Worm (Caenorhabditis elegans) whole organism, young adult: ENCODE data around the gene clec-153.

Experiments
- B0019.2 ChIP-seq: fragments of 200-800 bp; sonication (Bioruptor generic); conservative IDR thresholded peaks from 2 replicates; pipeline ENCODE4 v1.3.6; 2022; ENCODE audit warnings: missing genetic modification reagents, missing genetic modification characterization, missing compliant biosample characterization
- B0261.1 ChIP-seq: sonication (generic microtip); optimal IDR thresholded peaks from 2 replicates; lab custom pipeline; 2016; ENCODE audit warnings: mild to moderate bottlenecking, missing genetic modification characterization, moderate library complexity, missing compliant biosample characterization
- B0336.3 ChIP-seq: fragments of 200-800 bp; sonication (Bioruptor generic); IDR thresholded peaks from 2 replicates; pipeline ENCODE4 v1.3.6; 2022; ENCODE audit warnings: missing genetic modification characterization, missing compliant biosample characterization
- C06A6.2 ChIP-seq: fragments of 200-800 bp; sonication (Bioruptor generic); conservative IDR thresholded peaks from 2 replicates; pipeline ENCODE4 v1.3.6; 2022; ENCODE audit warnings: missing genetic modification characterization, missing compliant biosample characterization
- D2030.7 ChIP-seq: fragments of 200-800 bp; sonication (Bioruptor generic); IDR thresholded peaks from 2 replicates; pipeline ENCODE4 v1.3.6; 2022; ENCODE audit warnings: missing genetic modification reagents, missing genetic modification characterization, missing compliant biosample characterization
- F10E7.11 ChIP-seq: sonication (generic microtip); optimal IDR thresholded peaks from 2 replicates; lab custom pipeline; 2017; ENCODE audit warnings: mild to moderate bottlenecking, missing genetic modification characterization, moderate library complexity, missing compliant biosample characterization
- F22D6.2 ChIP-seq: sonication (generic microtip); optimal IDR thresholded peaks from 2 replicates; lab custom pipeline; 2016; ENCODE audit warnings: mild to moderate bottlenecking, missing genetic modification characterization, missing compliant biosample characterization
- F49E8.2 ChIP-seq: sonication (generic microtip); optimal IDR thresholded peaks from 3 replicates; lab custom pipeline; 2017; ENCODE audit warnings: missing genetic modification characterization, mild to moderate bottlenecking, missing compliant biosample characterization, antibody characterized with exemption, moderate library complexity; ENCODE audit not compliant: insufficient read depth
- F57A8.1 ChIP-seq: fragments of 200-800 bp; sonication (Bioruptor generic); optimal IDR thresholded peaks from 2 replicates; lab custom pipeline; 2018; ENCODE audit warnings: mild to moderate bottlenecking, missing genetic modification characterization, moderate library complexity, missing compliant biosample characterization
- K12H6.12 ChIP-seq: fragments of 200-800 bp; sonication (Bioruptor generic); optimal IDR thresholded peaks from 2 replicates; lab custom pipeline; 2018; ENCODE audit warnings: mild to moderate bottlenecking, missing genetic modification characterization, missing compliant biosample characterization
- Y53F4B.3 ChIP-seq: fragments of 200-800 bp; sonication (Bioruptor generic); IDR thresholded peaks from 2 replicates; pipeline ENCODE4 v1.3.6; 2022; ENCODE audit warnings: missing genetic modification reagents, missing genetic modification characterization, missing compliant biosample characterization
- aptf-3 ChIP-seq: fragments of 200-800 bp; sonication (Bioruptor generic); IDR thresholded peaks from 2 replicates; pipeline ENCODE4 v1.3.6; 2022; ENCODE audit warnings: missing genetic modification characterization, missing compliant biosample characterization
- atf-7 ChIP-seq: sonication (generic microtip); optimal IDR thresholded peaks from 2 replicates; lab custom pipeline; 2017; ENCODE audit warnings: mild to moderate bottlenecking, missing genetic modification characterization, missing compliant biosample characterization
- bed-2 ChIP-seq: fragments of 200-800 bp; sonication (Bioruptor generic); IDR thresholded peaks from 2 replicates; pipeline ENCODE4 v1.3.6; 2022; ENCODE audit warnings: missing genetic modification reagents, missing genetic modification characterization, missing compliant biosample characterization
- ceh-91 ChIP-seq: fragments of 200-800 bp; sonication (Bioruptor generic); IDR thresholded peaks from 2 replicates; pipeline ENCODE4 v1.3.6; 2022; ENCODE audit warnings: missing genetic modification reagents, missing genetic modification characterization, missing compliant biosample characterization
- dpff-1 ChIP-seq: sonication (generic microtip); optimal IDR thresholded peaks from 2 replicates; lab custom pipeline; 2017; ENCODE audit warnings: mild to moderate bottlenecking, missing genetic modification characterization, missing compliant biosample characterization
- dpl-1 ChIP-seq: fragments of 150-350 bp; optimal IDR thresholded peaks from 2 replicates; lab custom pipeline; 2014; ENCODE audit warnings: missing biosample characterization, missing genetic modification reagents, missing genetic modification characterization
- him-1 ChIP-seq: sonication (generic microtip); optimal IDR thresholded peaks from 2 replicates; lab custom pipeline; 2016; ENCODE audit warnings: missing genotype, missing genetic modification reagents, missing genetic modification characterization, missing compliant biosample characterization
- hlh-12 ChIP-seq: sonication (generic microtip); optimal IDR thresholded peaks from 2 replicates; lab custom pipeline; 2016; ENCODE audit warnings: missing genetic modification characterization, missing compliant biosample characterization
- hsf-1 ChIP-seq: fragments of 200-800 bp; sonication (Bioruptor generic); IDR thresholded peaks from 2 replicates; pipeline ENCODE4 v1.3.6; 2022; ENCODE audit warnings: missing genetic modification reagents, missing genetic modification characterization, missing compliant biosample characterization
- lag-1 ChIP-seq: fragments of 200-800 bp; sonication (Bioruptor generic); IDR thresholded peaks from 2 replicates; pipeline ENCODE4 v1.3.6; 2022; ENCODE audit warnings: missing genetic modification reagents, missing genetic modification characterization, missing compliant biosample characterization
- let-526 ChIP-seq: fragments of 200-800 bp; sonication (Bioruptor generic); IDR thresholded peaks from 2 replicates; pipeline ENCODE4 v1.3.6; 2022; ENCODE audit warnings: missing genetic modification reagents, missing genetic modification characterization, missing compliant biosample characterization
- let-607 ChIP-seq, 2 experiments: fragments of 200-800 bp in 1 of 2; sonication (Bioruptor generic) in 1 of 2; sonication (generic microtip) in 1 of 2; optimal IDR thresholded peaks; 2 replicates each; lab custom pipeline; 2016 to 2018; ENCODE audit warnings: mild to moderate bottlenecking in 2 of 2, missing compliant biosample characterization in 2 of 2, missing genetic modification characterization in 2 of 2, moderate library complexity in 2 of 2, missing genotype in 1 of 2
- lin-35 ChIP-seq, 3 experiments: fragments of 150-350 bp in 2 of 3; sonication (generic microtip) in 1 of 3; optimal IDR thresholded peaks; 2 replicates each; lab custom pipeline; 2014 to 2018; ENCODE audit warnings: missing biosample characterization in 3 of 3, missing genetic modification characterization in 3 of 3, missing genetic modification reagents in 3 of 3
- lin-54 ChIP-seq: fragments of 200-800 bp; sonication (Bioruptor generic); optimal IDR thresholded peaks from 2 replicates; lab custom pipeline; 2018; ENCODE audit warnings: mild to moderate bottlenecking, missing genetic modification characterization, missing compliant biosample characterization
- lir-1 ChIP-seq: fragments of 200-800 bp; sonication (Bioruptor generic); conservative IDR thresholded peaks from 2 replicates; pipeline ENCODE4 v1.3.6; 2022; ENCODE audit warnings: missing genetic modification reagents, missing genetic modification characterization, missing compliant biosample characterization
- lsy-27 ChIP-seq: sonication (generic microtip); optimal IDR thresholded peaks from 2 replicates; lab custom pipeline; 2017; ENCODE audit warnings: missing genetic modification characterization, mild to moderate bottlenecking, missing compliant biosample characterization, antibody characterized with exemption, missing genotype, borderline replicate concordance; ENCODE audit not compliant: insufficient read depth
- madf-10 ChIP-seq: sonication (generic microtip); optimal IDR thresholded peaks from 2 replicates; lab custom pipeline; 2016; ENCODE audit warnings: mild to moderate bottlenecking, missing genetic modification characterization, missing compliant biosample characterization
- mcd-1 ChIP-seq: fragments of 200-800 bp; sonication (Bioruptor generic); IDR thresholded peaks from 2 replicates; pipeline ENCODE4 v1.3.6; 2022; ENCODE audit warnings: missing genetic modification reagents, missing genetic modification characterization, missing compliant biosample characterization
- mxl-1 ChIP-seq: sonication (generic microtip); optimal IDR thresholded peaks from 2 replicates; lab custom pipeline; 2016; ENCODE audit warnings: missing genetic modification characterization, missing compliant biosample characterization
- nhr-179 ChIP-seq: sonication (generic microtip); optimal IDR thresholded peaks from 2 replicates; lab custom pipeline; 2016; ENCODE audit warnings: mild to moderate bottlenecking, missing genetic modification characterization, missing compliant biosample characterization
- nhr-27 ChIP-seq: fragments of 200-800 bp; sonication (Bioruptor generic); optimal IDR thresholded peaks from 2 replicates; lab custom pipeline; 2018; ENCODE audit warnings: mild to moderate bottlenecking, missing genetic modification characterization, moderate library complexity, missing compliant biosample characterization
- nhr-90 ChIP-seq: sonication (generic microtip); optimal IDR thresholded peaks from 2 replicates; lab custom pipeline; 2016; ENCODE audit warnings: missing genotype, mild to moderate bottlenecking, missing genetic modification characterization, missing compliant biosample characterization
- pha-4 ChIP-seq: fragments of 150-350 bp; sonication (generic microtip); optimal IDR thresholded peaks from 2 replicates; lab custom pipeline; 2014; ENCODE audit warnings: missing biosample characterization, missing genetic modification reagents, missing genetic modification characterization
- repo-1 ChIP-seq: sonication (generic microtip); optimal IDR thresholded peaks from 2 replicates; lab custom pipeline; 2017; ENCODE audit warnings: mild to moderate bottlenecking, missing genetic modification characterization, missing compliant biosample characterization
- sdz-38 ChIP-seq: sonication (generic microtip); optimal IDR thresholded peaks from 2 replicates; lab custom pipeline; 2016; ENCODE audit warnings: missing genotype, missing genetic modification characterization, missing compliant biosample characterization
- snpc-1.3 ChIP-seq: sonication (generic microtip); optimal IDR thresholded peaks from 2 replicates; lab custom pipeline; 2017; ENCODE audit warnings: missing genetic modification characterization, mild to moderate bottlenecking, missing compliant biosample characterization, antibody characterized with exemption, moderate library complexity, missing genotype, missing genetic modification reagents; ENCODE audit not compliant: insufficient read depth
- snpc-4 ChIP-seq, 5 experiments: fragments of 150-350 bp in 1 of 5; sonication (generic microtip) in 4 of 5; optimal IDR thresholded peaks; 2 replicates each; lab custom pipeline; 2014 to 2018; ENCODE audit warnings: missing genetic modification characterization in 5 of 5, missing biosample characterization in 3 of 5, antibody characterized with exemption in 2 of 5, mild to moderate bottlenecking in 2 of 5, missing compliant biosample characterization in 2 of 5, missing genotype in 2 of 5, moderate library complexity in 2 of 5, missing genetic modification reagents in 1 of 5
- sptf-2 ChIP-seq: fragments of 200-800 bp; sonication (Bioruptor generic); optimal IDR thresholded peaks from 2 replicates; lab custom pipeline; 2018; ENCODE audit warnings: mild to moderate bottlenecking, missing genetic modification characterization, missing compliant biosample characterization
- unc-62 ChIP-seq: fragments of 150-350 bp; optimal IDR thresholded peaks from 2 replicates; lab custom pipeline; 2014; ENCODE audit warnings: missing biosample characterization, missing genetic modification reagents, missing genetic modification characterization
- xnd-1 ChIP-seq: sonication (generic microtip); optimal IDR thresholded peaks from 2 replicates; lab custom pipeline; 2016; ENCODE audit warnings: missing genotype, missing genetic modification reagents, missing genetic modification characterization, missing compliant biosample characterization
- ztf-26 ChIP-seq: sonication (generic microtip); optimal IDR thresholded peaks from 2 replicates; lab custom pipeline; 2017; ENCODE audit warnings: missing genetic modification characterization, missing compliant biosample characterization
- ztf-28 ChIP-seq: fragments of 200-800 bp; sonication (Bioruptor generic); IDR thresholded peaks from 2 replicates; pipeline ENCODE4 v1.3.6; 2022; ENCODE audit warnings: missing genetic modification reagents, missing genetic modification characterization, missing compliant biosample characterization
- ztf-3 ChIP-seq: fragments of 200-800 bp; sonication (Bioruptor generic); optimal IDR thresholded peaks from 2 replicates; lab custom pipeline; 2018; ENCODE audit warnings: mild to moderate bottlenecking, missing genetic modification characterization, missing compliant biosample characterization

clec-153 gene

ce11 chrIII:4649363-4649768, 14.3 kb downstream of the clec-153 start (continued):
- TF ChIP-seq unc-62 (GFP tag; lab: Kevin White, UChicago) (peak; percentile 83), ztf-28 (GFP tag; lab: Robert Waterston, UW) (no peak), Y53F4B.3 (GFP tag; lab: Robert Waterston, UW) (no peak), aptf-3 (no peak), B0019.2 (no peak), bed-2 (GFP tag; lab: Robert Waterston, UW) (no peak)
- TF ChIP-seq, all 124 proteins: peak for 60

ce11 chrIII:4649811-4650544, 14.9 kb downstream of the clec-153 start, which contains the start of gene ppm-2:
TSS of gene ppm-2 (plus strand) at chrIII:4650494.
- no peak for TF ChIP-seq hsf-1 (GFP tag; lab: Robert Waterston, UW)
- TF ChIP-seq D2030.7 = peak; percentile 76
- TF ChIP-seq F57A8.1 (GFP tag; lab: Kevin White, UChicago) = no peak
- no peak for TF ChIP-seq B0336.3 (GFP tag; lab: Robert Waterston, UW)
- no peak for TF ChIP-seq lin-35 (GFP tag; optimal IDR thresholded peaks at IDR 0.05; lab: Kevin White, UChicago)
- peak; percentile 54 for TF ChIP-seq him-1 (tag; lab: Kevin White, UChicago)
- TF ChIP-seq hlh-12 = no peak
- TF ChIP-seq mcd-1 (GFP tag; lab: Robert Waterston, UW) = 0 out of 2 replicates have a peak, but pooled peaks have one; percentile 13
- TF ChIP-seq ztf-3 (GFP tag; lab: Kevin White, UChicago) = no peak
- TF ChIP-seq aptf-3 = no peak
- no peak for TF ChIP-seq lir-1 (GFP tag; lab: Robert Waterston, UW)
- TF ChIP-seq F10E7.11 = no peak
- peak; percentile 20 for TF ChIP-seq atf-7 (tag; lab: Kevin White, UChicago)
- TF ChIP-seq nhr-27 (tag; lab: Kevin White, UChicago) = no peak
- peak; percentile 21 for TF ChIP-seq snpc-1.3 (tag; lab: Kevin White, UChicago)
- TF ChIP-seq pha-4 (tag; lab: Kevin White, UChicago) = no peak
- no peak for TF ChIP-seq ztf-26 (tag; lab: Kevin White, UChicago)
- no peak for TF ChIP-seq K12H6.12 (tag; lab: Kevin White, UChicago)
- no peak for TF ChIP-seq bed-2 (GFP tag; lab: Robert Waterston, UW)
- no peak for TF ChIP-seq nhr-90 (tag; lab: Kevin White, UChicago)
- TF ChIP-seq F49E8.2 (tag; lab: Kevin White, UChicago) = peak; percentile 87
- TF ChIP-seq nhr-179 (tag; lab: Kevin White, UChicago) = no peak
- peak in 1 of 2 experiments; percentile 25 for TF ChIP-seq let-607 (tag; optimal IDR thresholded peaks at IDR 0.05; lab: Kevin White, UChicago)
- TF ChIP-seq lag-1 (GFP tag; lab: Robert Waterston, UW) = no peak
- peak; percentile 38 for TF ChIP-seq dpl-1 (GFP tag; lab: Kevin White, UChicago)
- TF ChIP-seq ceh-91 (GFP tag; lab: Robert Waterston, UW) = peak; percentile 87
- no peak for TF ChIP-seq F22D6.2 (tag; lab: Kevin White, UChicago)
- no peak for TF ChIP-seq C06A6.2
- TF ChIP-seq mxl-1 = no peak
- no peak for TF ChIP-seq madf-10
- no peak for TF ChIP-seq dpff-1 (tag; lab: Kevin White, UChicago)
- peak; percentile 1 for TF ChIP-seq lin-54 (GFP tag; lab: Kevin White, UChicago)
- no peak for TF ChIP-seq repo-1 (tag; lab: Kevin White, UChicago)
- no peak for TF ChIP-seq lsy-27 (tag; lab: Kevin White, UChicago)
- no peak for TF ChIP-seq snpc-4 (GFP tag; optimal IDR thresholded peaks at IDR 0.05; lab: Kevin White, UChicago)
- TF ChIP-seq snpc-4 (tag; optimal IDR thresholded peaks at IDR 0.05; lab: Kevin White, UChicago) = no peak
- TF ChIP-seq B0261.1 (tag; lab: Kevin White, UChicago) = no peak
- TF ChIP-seq let-526 = 0 out of 2 replicates have a peak, but pooled peaks have one; percentile 35
- TF ChIP-seq Y53F4B.3 (GFP tag; lab: Robert Waterston, UW) = 0 out of 2 replicates have a peak, but pooled peaks have one; percentile 10
- TF ChIP-seq sptf-2 (GFP tag; lab: Kevin White, UChicago) = no peak
- TF ChIP-seq sdz-38 = no peak
- peak; percentile 97 for TF ChIP-seq xnd-1
